Fruit fly (Drosophila melanogaster): Measurements from ENCODE around the gene Adh.

The Adh gene

DNA sequence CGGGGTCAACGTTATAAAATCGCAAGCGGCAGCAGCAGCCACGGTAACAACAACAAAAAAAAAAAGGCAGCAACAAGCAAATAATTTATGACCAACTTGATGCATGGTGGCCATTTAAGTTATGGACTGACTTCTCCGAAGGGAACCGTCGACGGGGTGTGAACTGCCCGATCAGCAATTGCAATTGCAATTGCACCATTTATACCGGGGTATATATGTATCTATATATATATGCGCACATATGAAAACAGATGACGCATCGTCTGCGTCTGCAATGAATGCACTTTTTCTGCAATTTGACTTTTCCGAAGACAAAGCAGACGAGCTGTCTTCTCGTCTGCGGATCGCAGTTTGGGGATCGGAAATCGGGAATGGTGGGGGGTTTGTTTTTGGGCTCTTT is 47.8 kb downstream of the Adh start:
- no peak for TF ChIP-seq CG10631 (GFP tag; optimal IDR thresholded peaks at IDR 0.05)
- no peak for TF ChIP-seq Sox102F (GFP tag; optimal IDR thresholded peaks at IDR 0.05)
- no peak for TF ChIP-seq Ets96B (tag; optimal IDR thresholded peaks at IDR 0.05)
- peak; percentile 48 for TF ChIP-seq Eip78C (GFP tag)
- no peak for TF ChIP-seq Ets21C (GFP tag; optimal IDR thresholded peaks at IDR 0.05)
- 0 out of 3 replicates have a peak, but pooled peaks have one; percentile 27 for TF ChIP-seq CG6163 (GFP tag; IDR thresholded peaks at IDR 0.05)
- no peak for TF ChIP-seq Smox (GFP tag; optimal IDR thresholded peaks at IDR 0.05)
- TF ChIP-seq fkh (GFP tag; optimal IDR thresholded peaks at IDR 0.05) = no peak

DNA sequence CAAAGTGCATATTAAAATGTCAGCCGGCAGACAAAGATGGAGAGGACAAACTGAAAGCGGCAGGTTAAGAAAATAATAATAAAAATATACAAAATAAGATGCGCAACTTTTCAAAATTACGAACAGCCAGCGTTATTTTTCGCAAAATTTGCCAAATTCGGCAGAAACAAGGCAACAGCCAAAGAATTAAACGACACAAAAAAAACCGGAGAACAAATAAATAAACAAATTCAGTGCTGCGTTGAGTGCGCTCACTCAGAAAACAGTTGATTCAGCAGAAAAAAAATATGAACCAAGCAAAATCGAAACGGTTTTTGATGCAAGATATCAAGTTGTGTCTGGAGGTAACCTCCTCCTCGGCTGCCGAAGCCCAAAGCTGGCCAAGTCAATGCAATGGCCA is 49.0 kb downstream of the Adh start:
- TF ChIP-seq esn (GFP tag; optimal IDR thresholded peaks at IDR 0.05) (no peak), pdm3 (GFP tag; optimal IDR thresholded peaks at IDR 0.05) (no peak), CG15336 (GFP tag; IDR thresholded peaks at IDR 0.05) (no peak), fd59A (GFP tag; optimal IDR thresholded peaks at IDR 0.05) (no peak), Sox102F (GFP tag; optimal IDR thresholded peaks at IDR 0.05) (no peak), lz (GFP tag; optimal IDR thresholded peaks at IDR 0.05) (no peak), CG1621 (tag; optimal IDR thresholded peaks at IDR 0.05) (no peak)

DNA sequence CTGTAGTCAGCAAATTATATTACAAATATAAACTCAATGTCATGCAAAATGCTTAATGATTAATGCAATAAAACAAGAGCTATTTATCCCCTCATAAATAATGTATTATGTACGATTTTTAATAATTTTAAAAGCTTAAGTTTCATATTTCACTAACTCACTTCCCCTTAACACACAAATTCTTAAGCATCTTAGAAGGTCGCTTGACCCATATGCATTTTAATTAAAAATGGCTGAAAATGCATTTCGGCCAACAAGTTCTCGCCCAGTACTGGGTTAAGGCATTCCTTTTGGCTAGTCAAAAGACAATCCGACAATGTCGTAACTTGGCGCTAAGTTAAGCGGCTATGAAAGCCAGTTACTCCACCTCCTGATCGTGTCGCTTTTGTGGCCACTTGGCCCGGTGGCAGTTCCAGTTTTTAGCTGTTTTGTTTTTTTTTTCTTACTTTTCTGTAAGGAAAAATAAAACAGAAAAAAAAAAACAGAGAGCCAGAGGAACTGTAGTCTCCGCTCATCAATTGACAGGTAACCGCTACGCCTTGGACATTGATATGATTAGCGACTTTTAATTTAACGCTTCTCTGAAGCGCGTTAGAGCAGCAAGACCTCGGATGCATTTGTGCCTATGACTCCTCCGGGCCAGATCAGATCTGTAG is 49.7 kb downstream of the Adh start:
- TF ChIP-seq Eip93F (GFP tag; optimal IDR thresholded peaks at IDR 0.05) (no peak), pdm3 (GFP tag; optimal IDR thresholded peaks at IDR 0.05) (peak; percentile 20), spab (GFP tag; optimal IDR thresholded peaks at IDR 0.05) (peak; percentile 14), dsx (GFP tag; optimal IDR thresholded peaks at IDR 0.05; ENCODE audit: poor library complexity, severe bottlenecking) (no peak), CG3919 (GFP tag; optimal IDR thresholded peaks at IDR 0.05) (no peak), Smox (GFP tag; optimal IDR thresholded peaks at IDR 0.05) (no peak), CG31627 (GFP tag; optimal IDR thresholded peaks at IDR 0.05) (no peak), Met (GFP tag; optimal IDR thresholded peaks at IDR 0.05) (peak; percentile 0), fkh (GFP tag; optimal IDR thresholded peaks at IDR 0.05) (no peak), CG11294 (GFP tag; IDR thresholded peaks at IDR 0.05) (no peak), Sox15 (GFP tag; optimal IDR thresholded peaks at IDR 0.05) (no peak), eg (GFP tag; IDR thresholded peaks at IDR 0.05) (0 out of 3 replicates have a peak, but pooled peaks have one; percentile 21), CG11902 (GFP tag; optimal IDR thresholded peaks at IDR 0.05) (no peak), fd85E (GFP tag; optimal IDR thresholded peaks at IDR 0.05) (no peak), CG6276 (GFP tag; optimal IDR thresholded peaks at IDR 0.05) (peak; percentile 18), Hr4 (GFP tag; optimal IDR thresholded peaks at IDR 0.05) (no peak), Eip78C (GFP tag) (peak; percentile 4), vri (GFP tag; optimal IDR thresholded peaks at IDR 0.05) (no peak), CG15336 (GFP tag; IDR thresholded peaks at IDR 0.05) (no peak; the same call in 1 of the 2 replicates), lz (GFP tag; optimal IDR thresholded peaks at IDR 0.05) (no peak), CG8632 (GFP tag; optimal IDR thresholded peaks at IDR 0.05) (no peak), Ets21C (GFP tag; optimal IDR thresholded peaks at IDR 0.05) (no peak), CG4318 (GFP tag; optimal IDR thresholded peaks at IDR 0.05) (no peak), esn (GFP tag; optimal IDR thresholded peaks at IDR 0.05) (no peak), svp (GFP tag) (no peak), Hr38 (GFP tag; optimal IDR thresholded peaks at IDR 0.05) (no peak), net (GFP tag; optimal IDR thresholded peaks at IDR 0.05) (no peak), CG3032 (tag; optimal IDR thresholded peaks at IDR 0.05) (peak; percentile 35), cyc (GFP tag; optimal IDR thresholded peaks at IDR 0.05) (no peak), Lpt (GFP tag; optimal IDR thresholded peaks at IDR 0.05) (no peak), Ets96B (tag; optimal IDR thresholded peaks at IDR 0.05) (no peak), achi (GFP tag; optimal IDR thresholded peaks at IDR 0.05) (no peak), CG11762 (GFP tag; optimal IDR thresholded peaks at IDR 0.05; ENCODE audit: insufficient read depth) (no peak), CG6163 (GFP tag; IDR thresholded peaks at IDR 0.05) (no peak), CG32006 (GFP tag; optimal IDR thresholded peaks at IDR 0.05) (no peak), Gug (GFP tag; IDR thresholded peaks at IDR 0.05) (no peak), OdsH (GFP tag; optimal IDR thresholded peaks at IDR 0.05) (no peak), CG34406 (GFP tag; optimal IDR thresholded peaks at IDR 0.05) (no peak), CG1621 (tag; optimal IDR thresholded peaks at IDR 0.05) (no peak), CG6808 (GFP tag; optimal IDR thresholded peaks at IDR 0.05) (peak; percentile 47), CG6792 (GFP tag; optimal IDR thresholded peaks at IDR 0.05) (peak; percentile 5), CG16779 (tag; optimal IDR thresholded peaks at IDR 0.05) (no peak), fd59A (GFP tag; optimal IDR thresholded peaks at IDR 0.05) (peak; percentile 47), CG8319 (GFP tag; optimal IDR thresholded peaks at IDR 0.05) (no peak)
